Fruit fly (Drosophila melanogaster) S2 (cell line): ENCODE measurements around the gene msn.

Experiments
- CG8478 ChIP-seq: fragments of >200 bp; optimal IDR thresholded peaks from 2 replicates; lab custom pipeline; 2018
- CTCF ChIP-seq, 2 experiments: fragments of >200 bp; optimal IDR thresholded peaks; 2 replicates each; lab custom pipeline; 2018

DNA sequence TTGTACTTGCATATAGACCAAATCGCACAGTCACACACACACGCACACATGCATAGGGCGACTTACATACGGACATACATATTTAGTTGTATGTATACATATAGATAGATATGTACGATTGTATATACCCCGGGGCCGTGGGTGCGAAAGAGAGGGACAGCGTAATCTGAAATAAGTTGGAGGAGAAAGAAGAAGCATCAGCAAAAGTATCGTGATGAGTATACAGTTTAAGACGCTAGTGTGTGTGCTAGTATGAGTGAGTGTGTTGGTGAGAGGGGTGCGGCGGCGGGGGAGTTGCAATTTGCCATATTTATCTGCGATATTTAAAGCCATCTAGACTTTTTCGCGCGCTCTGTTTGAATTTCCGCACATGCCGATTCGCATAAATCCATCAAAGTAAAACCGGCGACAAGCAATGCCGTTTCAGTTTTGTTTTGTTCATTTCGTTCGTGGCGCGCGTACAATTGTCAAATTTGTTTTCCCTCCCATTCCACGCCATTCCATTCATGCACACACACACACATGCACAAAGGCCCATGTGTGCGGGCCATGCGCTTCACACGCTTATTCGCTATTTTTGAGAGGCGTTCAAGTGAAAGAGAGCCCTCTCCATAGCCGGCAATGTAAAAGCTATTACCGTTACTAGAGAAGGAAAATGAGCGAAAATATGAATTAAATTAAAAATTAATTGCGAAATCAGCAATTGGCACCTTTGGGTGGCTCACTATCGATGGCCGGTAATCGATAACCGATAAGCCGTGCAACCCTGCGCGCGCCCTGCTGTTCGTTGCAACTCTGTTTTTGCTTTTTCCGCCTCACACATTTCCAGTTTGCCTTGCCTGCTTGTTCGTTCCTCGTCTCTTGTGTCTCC is 48.8 kb upstream of the msn start:
- TF ChIP-seq CG8478 (lab: Kevin White, UChicago) (no peak), CTCF (optimal IDR thresholded peaks at IDR 0.05; lab: Kevin White, UChicago) (no peak)
